Worm (Caenorhabditis elegans): ENCODE measurements around the gene unc-119.

DNA sequence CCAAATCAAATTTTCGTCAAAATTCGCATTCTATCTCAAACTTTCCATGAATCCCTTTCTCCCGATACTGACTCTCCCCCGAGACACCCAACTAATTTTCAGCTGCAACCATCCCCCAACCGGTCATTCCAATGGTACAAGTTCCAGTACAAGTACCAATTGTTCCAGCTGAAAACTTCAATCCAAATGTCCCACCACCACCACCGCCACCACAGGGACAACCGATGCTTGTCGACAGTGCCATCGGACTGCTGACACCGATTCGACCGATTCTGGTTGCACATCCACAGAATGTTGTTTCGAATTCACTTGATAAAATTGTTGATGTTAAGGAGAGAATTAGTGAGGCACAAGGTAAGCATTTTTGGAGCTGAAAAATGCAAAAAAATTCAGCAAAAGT is 43.1 kb downstream of the unc-119 start:
- TF ChIP-seq daf-12 (tag; optimal IDR thresholded peaks at IDR 0.05) (no peak), nhr-6 (tag; optimal IDR thresholded peaks at IDR 0.05) (no peak)
